Fruit fly (Drosophila melanogaster) whole organism, embryonic: ENCODE results near the gene janB.

Source experiments
- Atf6 ChIP-seq: fragments of 200-800 bp; sonication (Bioruptor generic); IDR thresholded peaks from 2 replicates; pipeline ENCODE4 v1.3.6; 2022; ENCODE audit warnings: missing biosample characterization, missing genetic modification characterization
- Bdp1 ChIP-seq: fragments of 200-800 bp; sonication (Bioruptor generic); optimal IDR thresholded peaks from 3 replicates; lab custom pipeline; 2016; ENCODE audit warnings: missing biosample characterization, missing genetic modification characterization
- CG12155 ChIP-seq: fragments of 200-800 bp; sonication (Bioruptor generic); optimal IDR thresholded peaks from 3 replicates; lab custom pipeline; 2016; ENCODE audit warnings: missing biosample characterization, missing genetic modification characterization
- CG12236 ChIP-seq: fragments of 200-800 bp; sonication (Bioruptor generic); optimal IDR thresholded peaks from 2 replicates; lab custom pipeline; 2016; ENCODE audit warnings: missing biosample characterization, missing genetic modification characterization
- CG12942 ChIP-seq: fragments of 200-800 bp; sonication (Bioruptor generic); optimal IDR thresholded peaks from 3 replicates; lab custom pipeline; 2016; ENCODE audit warnings: missing biosample characterization, missing genetic modification characterization
- CG13424 ChIP-seq: fragments of 200-800 bp; sonication (Bioruptor generic); optimal IDR thresholded peaks from 2 replicates; lab custom pipeline; 2019; ENCODE audit warnings: missing biosample characterization, mild to moderate bottlenecking, missing genetic modification characterization, moderate library complexity
- CG15011 ChIP-seq: fragments of 200-800 bp; sonication (Bioruptor generic); optimal IDR thresholded peaks from 3 replicates; lab custom pipeline; 2018; ENCODE audit warnings: missing biosample characterization, mild to moderate bottlenecking, missing genetic modification characterization
- CG17186 ChIP-seq: fragments of 200-800 bp; sonication (Bioruptor generic); optimal IDR thresholded peaks from 3 replicates; lab custom pipeline; 2017; ENCODE audit warnings: missing biosample characterization, missing genetic modification reagents, missing genetic modification characterization
- CG17385 ChIP-seq: fragments of 200-800 bp; sonication (Bioruptor generic); optimal IDR thresholded peaks from 3 replicates; lab custom pipeline; 2018; ENCODE audit warnings: missing biosample characterization, mild to moderate bottlenecking, missing genetic modification characterization
- CG18011 ChIP-seq: fragments of 200-800 bp; sonication (Bioruptor generic); optimal IDR thresholded peaks from 2 replicates; lab custom pipeline; 2017; ENCODE audit warnings: missing biosample characterization, missing genetic modification characterization, mild to moderate bottlenecking, moderate library complexity, missing genotype
- CG2199 ChIP-seq: fragments of 200-800 bp; sonication (Bioruptor generic); IDR thresholded peaks from 3 replicates; pipeline ENCODE4 v1.3.6; 2022; ENCODE audit warnings: missing biosample characterization, missing genetic modification characterization
- CG31224 ChIP-seq: fragments of 200-800 bp; sonication (Bioruptor generic); IDR thresholded peaks from 2 replicates; pipeline ENCODE4 v1.3.6; 2022; ENCODE audit warnings: missing biosample characterization, missing genetic modification characterization
- CG31388 ChIP-seq: fragments of 200-800 bp; sonication (Bioruptor generic); optimal IDR thresholded peaks from 2 replicates; lab custom pipeline; 2016; ENCODE audit warnings: missing biosample characterization, missing genetic modification characterization
- CG3995 ChIP-seq: fragments of 200-800 bp; sonication (Bioruptor generic); optimal IDR thresholded peaks from 3 replicates; lab custom pipeline; 2016; ENCODE audit warnings: missing biosample characterization, missing genetic modification characterization
- CG4360 ChIP-seq: fragments of 200-800 bp; sonication (Bioruptor generic); IDR thresholded peaks from 2 replicates; pipeline ENCODE4 v1.3.6; 2022; ENCODE audit warnings: missing biosample characterization, missing genetic modification characterization
- CG4617 ChIP-seq: fragments of 200-800 bp; sonication (Bioruptor generic); optimal IDR thresholded peaks from 3 replicates; lab custom pipeline; 2016; ENCODE audit warnings: missing biosample characterization, missing genetic modification characterization, borderline replicate concordance
- CG6175 ChIP-seq: fragments of 200-800 bp; sonication (Bioruptor generic); IDR thresholded peaks from 3 replicates; pipeline ENCODE4 v1.3.6; 2022; ENCODE audit warnings: missing biosample characterization, missing genetic modification characterization
- CG7271 ChIP-seq: fragments of 200-800 bp; sonication (Bioruptor generic); optimal IDR thresholded peaks from 2 replicates; lab custom pipeline; 2018; ENCODE audit warnings: missing biosample characterization, mild to moderate bottlenecking, missing genetic modification characterization, moderate library complexity
- CG8359 ChIP-seq: fragments of 200-800 bp; sonication (Bioruptor generic); optimal IDR thresholded peaks from 2 replicates; lab custom pipeline; 2017; ENCODE audit warnings: missing biosample characterization, mild to moderate bottlenecking, missing genetic modification characterization, borderline replicate concordance
- CG9437 ChIP-seq: fragments of 200-800 bp; sonication (Bioruptor generic); optimal IDR thresholded peaks from 2 replicates; lab custom pipeline; 2018; ENCODE audit warnings: missing biosample characterization, mild to moderate bottlenecking, missing genetic modification characterization
- CG9817 ChIP-seq: fragments of 200-800 bp; sonication (Bioruptor generic); optimal IDR thresholded peaks from 2 replicates; lab custom pipeline; 2018; ENCODE audit warnings: missing biosample characterization, mild to moderate bottlenecking, missing genetic modification characterization, moderate library complexity
- CG9876 ChIP-seq: fragments of 200-800 bp; sonication (Bioruptor generic); optimal IDR thresholded peaks from 2 replicates; lab custom pipeline; 2016; ENCODE audit warnings: missing biosample characterization, missing genetic modification characterization
- CG9932 ChIP-seq: fragments of 200-800 bp; sonication (Bioruptor generic); IDR thresholded peaks from 2 replicates; pipeline ENCODE4 v1.3.6; 2022; ENCODE audit warnings: missing biosample characterization, missing genetic modification characterization
- Dad ChIP-seq: fragments of 200-800 bp; sonication (Bioruptor generic); optimal IDR thresholded peaks from 3 replicates; lab custom pipeline; 2016; ENCODE audit warnings: missing biosample characterization, missing genetic modification characterization
- Drgx ChIP-seq: fragments of 200-800 bp; sonication (Bioruptor generic); IDR thresholded peaks from 2 replicates; pipeline ENCODE4 v1.3.6; 2022; ENCODE audit warnings: missing biosample characterization, missing genetic modification characterization
- ERR ChIP-seq: fragments of 200-800 bp; sonication (Bioruptor generic); optimal IDR thresholded peaks from 2 replicates; lab custom pipeline; 2016; ENCODE audit warnings: missing biosample characterization, missing genetic modification characterization
- Fer3 ChIP-seq: fragments of 200-800 bp; sonication (Bioruptor generic); optimal IDR thresholded peaks from 2 replicates; lab custom pipeline; 2018; ENCODE audit warnings: missing biosample characterization, mild to moderate bottlenecking, missing genetic modification characterization, moderate library complexity
- HLH54F ChIP-seq: fragments of 200-800 bp; sonication (Bioruptor generic); optimal IDR thresholded peaks from 3 replicates; lab custom pipeline; 2016; ENCODE audit warnings: missing biosample characterization, missing genetic modification characterization
- Hmx ChIP-seq: fragments of 200-800 bp; sonication (Bioruptor generic); optimal IDR thresholded peaks from 2 replicates; lab custom pipeline; 2016; ENCODE audit warnings: missing biosample characterization, missing genetic modification characterization
- Hr39 ChIP-seq: fragments of >200 bp; optimal IDR thresholded peaks from 2 replicates; lab custom pipeline; 2017
- Hr51 ChIP-seq, 2 experiments: fragments of 200-800 bp; sonication (Bioruptor generic); optimal IDR thresholded peaks; 2 replicates in 1 of 2; 3 replicates in 1 of 2; lab custom pipeline; 2016 to 2018; ENCODE audit warnings: missing biosample characterization in 2 of 2, missing genetic modification characterization in 2 of 2, mild to moderate bottlenecking in 1 of 2, moderate library complexity in 1 of 2
- Pdp1 ChIP-seq, 2 experiments: fragments of 200-800 bp; sonication (Bioruptor generic); optimal IDR thresholded peaks; 3 replicates each; lab custom pipeline; 2016; ENCODE audit warnings: missing biosample characterization in 2 of 2, missing genetic modification characterization in 2 of 2, mild to moderate bottlenecking in 1 of 2, moderate library complexity in 1 of 2
- Rfx ChIP-seq: fragments of 200-800 bp; sonication (Bioruptor generic); IDR thresholded peaks from 2 replicates; pipeline ENCODE4 v1.3.6; 2022; ENCODE audit warnings: missing biosample characterization, missing genetic modification characterization
- TFAM ChIP-seq: fragments of 200-800 bp; sonication (Bioruptor generic); optimal IDR thresholded peaks from 2 replicates; lab custom pipeline; 2017; ENCODE audit warnings: missing biosample characterization, missing genetic modification characterization, inconsistent platforms
- ac ChIP-seq: fragments of 200-800 bp; sonication (Bioruptor generic); optimal IDR thresholded peaks from 3 replicates; lab custom pipeline; 2017; ENCODE audit warnings: missing biosample characterization, mild to moderate bottlenecking, missing genetic modification characterization
- aop ChIP-seq: fragments of 200-800 bp; sonication (Bioruptor generic); IDR thresholded peaks from 2 replicates; pipeline ENCODE4 v1.3.6; 2022; ENCODE audit warnings: missing biosample characterization, missing genetic modification characterization
- ara ChIP-seq: fragments of 200-800 bp; sonication (Bioruptor generic); IDR thresholded peaks from 2 replicates; pipeline ENCODE4 v1.3.6; 2022; ENCODE audit warnings: missing biosample characterization, missing genetic modification characterization
- cad ChIP-seq: fragments of >200 bp; optimal IDR thresholded peaks from 2 replicates; lab custom pipeline; 2017; ENCODE audit warnings: missing biosample characterization, missing genetic modification characterization
- eyg ChIP-seq: fragments of 200-800 bp; sonication (Bioruptor generic); optimal IDR thresholded peaks from 3 replicates; lab custom pipeline; 2016; ENCODE audit warnings: missing biosample characterization, missing genetic modification characterization
- ham ChIP-seq: fragments of 200-800 bp; sonication (Bioruptor generic); IDR thresholded peaks from 2 replicates; pipeline ENCODE4 v1.3.6; 2022; ENCODE audit warnings: missing biosample characterization, missing genetic modification characterization
- klu ChIP-seq: fragments of 200-800 bp; sonication (Bioruptor generic); IDR thresholded peaks from 2 replicates; pipeline ENCODE4 v1.3.6; 2022; ENCODE audit warnings: missing biosample characterization, missing genetic modification characterization
- maf-S ChIP-seq: fragments of 200-800 bp; sonication (Bioruptor generic); optimal IDR thresholded peaks from 2 replicates; lab custom pipeline; 2016; ENCODE audit warnings: missing biosample characterization, missing genetic modification characterization
- mirr ChIP-seq: fragments of 200-800 bp; sonication (Bioruptor generic); optimal IDR thresholded peaks from 3 replicates; lab custom pipeline; 2018; ENCODE audit warnings: missing biosample characterization, mild to moderate bottlenecking, missing genetic modification characterization
- oc ChIP-seq: fragments of 200-800 bp; sonication (Bioruptor generic); optimal IDR thresholded peaks from 2 replicates; lab custom pipeline; 2018; ENCODE audit warnings: missing biosample characterization, mild to moderate bottlenecking, missing genetic modification characterization, moderate library complexity
- pan ChIP-seq, 4 experiments: fragments of >200 bp in 3 of 4; fragments of 200-800 bp in 1 of 4; sonication (Bioruptor generic) in 1 of 4; optimal IDR thresholded peaks in 3 of 4; IDR thresholded peaks in 1 of 4; 2 replicates each; pipeline versions ENCODE4 v1.3.6 to Lab custom; 2017 to 2022; ENCODE audit warnings: missing biosample characterization in 2 of 4, missing genetic modification characterization in 2 of 4, mixed read lengths in 1 of 4
- schlank ChIP-seq: fragments of 200-800 bp; sonication (Bioruptor generic); optimal IDR thresholded peaks from 2 replicates; lab custom pipeline; 2018; ENCODE audit warnings: missing biosample characterization, mild to moderate bottlenecking, missing genetic modification characterization
- shn ChIP-seq: fragments of 200-800 bp; sonication (Bioruptor generic); optimal IDR thresholded peaks from 3 replicates; lab custom pipeline; 2016; ENCODE audit warnings: missing biosample characterization, missing genetic modification characterization
- so ChIP-seq: fragments of 200-800 bp; sonication (Bioruptor generic); IDR thresholded peaks from 3 replicates; pipeline ENCODE4 v1.3.6; 2022; ENCODE audit warnings: missing biosample characterization, missing genetic modification characterization
- tna ChIP-seq: fragments of 200-800 bp; sonication (Bioruptor generic); IDR thresholded peaks from 2 replicates; pipeline ENCODE4 v1.3.6; 2022; ENCODE audit warnings: missing biosample characterization, missing genetic modification characterization; ENCODE audit not compliant: partially characterized antibody
- twi ChIP-seq: fragments of 200-800 bp; optimal IDR thresholded peaks from 2 replicates; lab custom pipeline; 2019; ENCODE audit warnings: missing biosample characterization, mild to moderate bottlenecking, missing genetic modification characterization, moderate library complexity

The janB gene

DNA sequence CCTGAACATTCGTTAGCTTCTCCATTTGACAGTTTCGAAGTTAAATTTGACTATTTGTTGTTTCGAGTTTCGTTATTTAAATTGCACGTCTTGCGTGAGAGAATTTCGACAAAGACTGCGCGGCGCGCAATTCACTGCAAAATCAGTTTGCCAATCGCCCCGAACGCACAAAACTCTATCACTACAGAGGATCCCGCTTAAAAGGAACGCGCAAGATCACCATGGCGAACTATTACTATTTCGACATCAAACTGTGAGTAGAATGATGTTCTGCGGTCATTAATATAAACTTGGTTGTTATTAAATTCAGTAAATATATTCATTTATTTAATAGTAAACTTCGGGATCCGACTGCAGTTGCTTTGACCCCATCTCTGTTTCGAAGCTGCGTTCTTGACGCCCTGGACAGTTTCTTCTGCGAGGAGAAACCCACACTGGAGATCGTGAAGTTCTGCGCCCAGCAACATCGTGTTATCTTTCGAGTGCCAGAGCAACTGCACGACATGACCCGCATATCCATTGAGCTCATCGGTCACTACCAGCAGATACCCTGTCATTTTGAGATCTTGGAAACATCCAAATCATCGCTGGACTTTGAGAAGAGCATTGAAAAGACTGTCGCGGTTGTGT is 17.5 kb upstream of the janB start, which contains the start of the genes Rpp14b and spn-A (continued):
- TF ChIP-seq schlank (tag; lab: Kevin White, UChicago): no peak
- no peak for TF ChIP-seq so (GFP tag; lab: Robert Waterston, UW)
- no peak for TF ChIP-seq Dad
- no peak for TF ChIP-seq CG15011
- TF ChIP-seq klu (GFP tag; lab: Robert Waterston, UW): 0 out of 2 replicates have a peak, but pooled peaks have one; percentile 21
- no peak for TF ChIP-seq cad (GFP tag; lab: Kevin White, UChicago)
- no peak for TF ChIP-seq Fer3 (tag; lab: Kevin White, UChicago)
- peak; percentile 63 for TF ChIP-seq Rfx (GFP tag; lab: Robert Waterston, UW)
- TF ChIP-seq ERR (GFP tag; lab: Kevin White, UChicago): no peak
- TF ChIP-seq CG9876: no peak
- no peak for TF ChIP-seq CG17186 (GFP tag; lab: Kevin White, UChicago)
- TF ChIP-seq CG12155 (GFP tag; lab: Kevin White, UChicago): no peak
- no peak for TF ChIP-seq CG18011 (GFP tag; lab: Kevin White, UChicago)
- peak in 1 of 2 experiments; percentile 5 for TF ChIP-seq Pdp1 (GFP tag; optimal IDR thresholded peaks at IDR 0.05; lab: Kevin White, UChicago)
- no peak for TF ChIP-seq Bdp1 (GFP tag; lab: Kevin White, UChicago)
- no peak for TF ChIP-seq oc (tag; lab: Kevin White, UChicago)
- TF ChIP-seq CG4360 (GFP tag; lab: Robert Waterston, UW): no peak
- no peak for TF ChIP-seq CG8359
- TF ChIP-seq ara: no peak
- TF ChIP-seq aop (GFP tag; lab: Robert Waterston, UW): no peak
- TF ChIP-seq shn (GFP tag; lab: Kevin White, UChicago): no peak
- no peak; the same call in 2 of the 3 replicates for TF ChIP-seq CG2199 (GFP tag; lab: Robert Waterston, UW)
- TF ChIP-seq twi (tag; lab: Kevin White, UChicago): no peak
- no peak for TF ChIP-seq HLH54F
- peak; percentile 28 for TF ChIP-seq CG9817 (tag; lab: Kevin White, UChicago)
- TF ChIP-seq mirr (GFP tag; lab: Kevin White, UChicago): no peak
- TF ChIP-seq Atf6 (GFP tag; lab: Robert Waterston, UW): peak; percentile 26; the same call in 1 of the 2 replicates
- TF ChIP-seq CG3995 (GFP tag; lab: Kevin White, UChicago): peak; percentile 1
- TF ChIP-seq tna (GFP tag; lab: Robert Waterston, UW): no peak
- TF ChIP-seq CG12942 (GFP tag; lab: Kevin White, UChicago): no peak
- no peak for TF ChIP-seq CG12236 (GFP tag; lab: Kevin White, UChicago)
- no peak for TF ChIP-seq CG7271
- TF ChIP-seq CG6175: no peak
- no peak for TF ChIP-seq CG9437 (GFP tag; lab: Kevin White, UChicago)
- TF ChIP-seq TFAM (GFP tag; lab: Kevin White, UChicago): no peak
- TF ChIP-seq CG31224: no peak
- no peak for TF ChIP-seq CG4617
- no peak for TF ChIP-seq CG31388 (GFP tag; lab: Kevin White, UChicago)
- no peak for TF ChIP-seq Hmx (GFP tag; lab: Kevin White, UChicago)
- no peak for TF ChIP-seq eyg (GFP tag; lab: Kevin White, UChicago)
- TF ChIP-seq CG17385: peak; percentile 3
- TF ChIP-seq pan (optimal IDR thresholded peaks at IDR 0.05; lab: Kevin White, UChicago): no peak
- TF ChIP-seq pan (GFP tag; optimal IDR thresholded peaks at IDR 0.05 in 1 of 2, IDR thresholded peaks at IDR 0.05 in 1 of 2): no peak
- TF ChIP-seq CG9932 (GFP tag; lab: Robert Waterston, UW): peak; percentile 71
- no peak for TF ChIP-seq ham (GFP tag; lab: Robert Waterston, UW)
- TF ChIP-seq ac (GFP tag; lab: Kevin White, UChicago): no peak
- TF ChIP-seq Drgx (GFP tag; lab: Robert Waterston, UW): 0 out of 2 replicates have a peak, but pooled peaks have one; percentile 25
- peak; percentile 35 for TF ChIP-seq CG13424 (tag; lab: Kevin White, UChicago)
- TF ChIP-seq maf-S (GFP tag; lab: Kevin White, UChicago): no peak
- peak in 1 of 2 experiments; percentile 4 for TF ChIP-seq Hr51 (GFP tag; optimal IDR thresholded peaks at IDR 0.05; lab: Kevin White, UChicago)
- no peak for TF ChIP-seq Hr39 (lab: Kevin White, UChicago)
